Fruit fly (Drosophila melanogaster) whole organism, larva: ENCODE results near the gene CG3769.

Source experiments
- noc ChIP-seq: fragments of 200-800 bp; sonication (Bioruptor generic); optimal IDR thresholded peaks from 3 replicates; lab custom pipeline; 2019; ENCODE audit warnings: missing biosample characterization, mild to moderate bottlenecking, missing genetic modification characterization, moderate library complexity

Gene CG3769

DNA sequence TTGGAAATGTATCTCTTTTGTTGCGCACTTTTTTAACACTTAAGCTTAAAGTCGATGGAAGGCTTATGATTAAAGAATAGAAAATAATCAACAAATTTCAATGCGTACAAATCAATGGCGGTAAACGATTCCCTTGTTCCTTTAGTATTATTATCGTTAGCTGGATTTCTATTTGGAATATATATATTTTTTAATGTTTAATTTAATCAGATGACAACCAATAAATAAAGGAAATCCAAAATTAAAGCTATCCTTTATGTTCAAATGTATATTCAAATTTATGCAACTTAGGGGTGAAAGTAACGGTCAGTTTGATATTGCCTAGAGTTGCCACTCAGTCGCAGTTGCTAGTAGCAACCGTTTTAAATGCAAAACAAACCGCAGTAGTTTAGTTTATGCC lies at the start of gene CG3769:
Gene CG3769, plus strand, starts transcription at position 301 of the 400 bp plus-strand sequence.
- no peak for TF ChIP-seq noc (tag; lab: Kevin White, UChicago)

- no peak for TF ChIP-seq noc (tag; lab: Kevin White, UChicago)
These were observed 48.9 kb upstream of the CG3769 start for dm6 chr2L:9386270-9386669.

DNA sequence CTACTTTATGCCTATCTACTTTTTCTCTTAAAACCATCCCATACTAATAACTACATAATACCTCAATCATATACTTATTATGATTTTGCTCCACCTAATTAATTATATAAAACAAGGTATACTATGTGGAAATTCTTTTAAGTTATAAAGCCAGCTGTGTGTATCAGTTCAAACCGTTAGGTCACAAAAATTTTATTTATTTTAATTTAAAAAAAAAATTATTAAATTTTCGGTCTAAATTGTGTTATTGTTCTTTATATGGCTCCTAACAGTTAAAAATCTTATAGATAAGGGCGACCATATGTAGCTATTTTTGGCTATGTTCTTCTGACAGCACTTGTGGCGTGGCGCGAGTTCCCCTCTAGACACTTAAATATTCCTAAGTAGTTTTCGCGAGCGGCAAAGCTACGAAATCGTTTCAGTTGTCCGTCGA lies 47.9 kb upstream of the CG3769 start, which contains the start of gene Aldh:
Gene Aldh, plus strand, starts transcription at position 150 of the 433 bp plus-strand sequence.
- peak; percentile 79 for TF ChIP-seq noc (tag; lab: Kevin White, UChicago)

dm6 chr2L:9388013-9388605 lies 47.1 kb upstream of the CG3769 start:
- peak; percentile 76 for TF ChIP-seq noc (tag; lab: Kevin White, UChicago)

- peak; percentile 64 for TF ChIP-seq noc (tag; lab: Kevin White, UChicago)
These were observed 46.1 kb upstream of the CG3769 start for dm6 chr2L:9388924-9389765.

- TF ChIP-seq noc (tag; lab: Kevin White, UChicago): no peak
These were observed 38.8 kb upstream of the CG3769 start for dm6 chr2L:9396396-9396795.

dm6 chr2L:9397888-9398287 lies 37.3 kb upstream of the CG3769 start, which contains the start of gene CG4438:
Gene CG4438 (minus strand): TSS chr2L:9397988.
- no peak for TF ChIP-seq noc (tag; lab: Kevin White, UChicago)

DNA sequence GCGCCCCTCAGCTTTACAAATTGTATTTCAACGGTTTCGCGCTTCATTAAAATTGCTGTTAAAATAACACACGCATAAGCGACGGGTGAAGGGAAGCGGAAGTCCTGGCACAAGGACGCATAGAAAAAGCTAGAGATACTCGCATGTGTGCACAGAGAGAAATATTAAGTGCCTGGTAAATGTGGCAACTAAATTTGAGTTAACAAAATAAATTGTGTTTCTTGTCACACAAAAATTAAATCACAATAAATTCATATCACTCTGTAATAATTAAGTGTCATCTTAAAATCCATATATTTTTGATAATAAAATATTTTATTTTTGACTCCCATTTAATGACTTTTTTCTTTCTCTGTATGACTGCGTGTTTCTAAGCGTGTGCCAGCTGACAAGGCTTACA lies 35.0 kb upstream of the CG3769 start:
- TF ChIP-seq noc (tag; lab: Kevin White, UChicago): no peak

DNA sequence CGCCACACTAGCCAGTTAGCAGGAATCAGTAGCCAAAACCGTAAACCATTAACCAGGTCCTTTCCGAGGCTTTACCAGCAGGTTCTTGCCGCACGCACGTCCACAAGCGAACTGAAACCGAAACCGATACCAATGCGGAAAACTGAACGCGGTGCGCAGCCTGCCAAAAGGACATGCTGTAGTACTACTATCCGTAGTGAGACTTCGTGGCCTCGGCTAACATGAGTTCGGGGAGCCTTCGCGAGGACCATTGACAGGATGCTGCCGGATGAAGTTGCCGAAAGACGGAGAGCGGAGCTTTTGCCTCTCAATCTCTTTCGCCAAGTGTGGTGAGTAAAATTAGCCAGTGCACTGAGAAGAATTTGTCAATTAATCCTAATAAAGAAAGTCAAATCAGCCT lies 20.1 kb upstream of the CG3769 start, which contains the start of gene Shawl:
Gene Shawl, minus strand, starts transcription at position 104 of the 400 bp plus-strand sequence.
- no peak for TF ChIP-seq noc (tag; lab: Kevin White, UChicago)

DNA sequence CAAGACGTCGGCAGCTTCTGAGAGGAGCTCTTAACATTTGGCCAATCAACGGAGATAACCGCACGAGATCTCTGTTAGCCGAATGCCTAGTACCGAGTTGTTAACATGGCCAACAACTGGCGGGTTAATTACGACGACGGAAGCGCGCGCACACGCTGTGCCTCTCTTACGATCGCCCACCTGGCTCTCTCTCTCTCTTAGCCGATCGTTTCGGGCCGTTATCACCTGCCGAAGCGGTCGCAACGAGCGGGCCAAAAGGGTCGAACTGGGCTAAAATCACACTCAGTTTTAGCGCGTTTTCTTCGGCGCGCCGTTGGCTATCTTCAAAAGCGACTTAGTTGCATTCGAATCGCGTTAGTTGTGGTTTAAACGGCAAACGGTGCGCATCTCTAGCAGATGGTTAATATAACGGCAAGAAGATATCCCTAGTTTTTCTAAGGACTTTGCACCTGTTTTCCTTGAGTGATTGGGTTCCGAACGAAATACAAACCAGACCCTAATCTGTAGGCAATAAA lies 18.9 kb upstream of the CG3769 start, which contains the start of gene Mco1:
Gene Mco1, plus strand, starts transcription at position 345 of the 515 bp plus-strand sequence.
- TF ChIP-seq noc (tag; lab: Kevin White, UChicago): no peak

DNA sequence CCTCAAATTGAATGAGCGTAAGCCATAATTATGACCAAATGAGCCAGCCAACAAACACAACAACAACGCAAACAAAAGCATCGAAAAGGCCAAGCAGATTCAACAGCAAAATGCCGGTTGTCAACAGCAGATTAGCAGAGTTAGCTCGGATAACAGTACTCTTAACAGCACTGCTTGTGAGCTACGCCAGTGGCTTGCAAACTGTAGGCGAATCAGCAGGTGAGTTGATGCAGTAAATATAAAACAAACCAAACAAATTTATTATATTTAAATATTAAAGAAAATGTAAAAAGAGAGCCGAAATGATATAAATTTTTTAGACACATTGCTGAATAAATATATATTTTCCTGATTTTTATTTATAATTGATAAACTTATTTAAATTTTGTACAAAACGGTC lies 14.5 kb upstream of the CG3769 start:
- no peak for TF ChIP-seq noc (tag; lab: Kevin White, UChicago)

DNA sequence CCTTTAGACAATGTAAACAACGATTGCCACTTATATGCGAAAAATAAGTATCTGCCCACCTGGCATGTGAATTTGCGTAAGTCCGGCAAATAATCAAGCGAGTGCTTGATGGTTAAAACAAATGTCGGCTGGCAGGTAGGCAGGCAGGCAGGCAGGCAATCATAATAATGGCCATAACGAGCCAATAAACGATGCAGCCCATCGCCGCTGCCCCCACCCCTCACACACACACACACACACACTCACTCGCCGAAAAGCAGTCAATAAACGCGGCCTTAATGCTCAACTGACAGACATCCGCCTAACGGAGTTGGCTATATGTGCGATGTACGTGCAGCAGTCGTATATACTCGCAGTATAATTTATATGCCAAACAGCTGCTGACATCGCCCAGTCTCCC lies 13.9 kb upstream of the CG3769 start:
- no peak for TF ChIP-seq noc (tag; lab: Kevin White, UChicago)

DNA sequence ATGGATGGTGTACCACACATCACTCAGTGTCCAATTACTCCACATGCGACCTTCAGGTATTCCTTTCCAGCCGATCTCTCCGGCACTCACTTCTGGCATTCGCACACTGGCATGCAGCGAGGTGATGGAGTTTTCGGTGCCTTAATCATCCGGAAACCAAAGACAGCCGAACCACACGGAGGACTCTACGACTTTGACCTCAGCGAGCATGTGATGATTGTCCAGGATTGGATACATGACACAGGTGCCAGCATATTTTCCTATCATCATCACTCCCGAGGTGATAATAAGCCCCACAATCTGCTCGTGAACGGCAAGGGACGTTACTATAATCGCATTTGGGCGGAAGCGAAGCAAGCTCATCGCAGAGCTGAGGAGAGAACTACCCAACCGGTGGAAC lies 11.0 kb upstream of the CG3769 start:
- TF ChIP-seq noc (tag; lab: Kevin White, UChicago): no peak

dm6 chr2L:9426534-9426933 lies 8.7 kb upstream of the CG3769 start, which contains the start of gene Fbp2:
Gene Fbp2 (plus strand): TSS chr2L:9426784.
- TF ChIP-seq noc (tag; lab: Kevin White, UChicago): no peak

dm6 chr2L:9427570-9427969 lies 7.6 kb upstream of the CG3769 start, which contains the start of gene CG42847:
Gene CG42847 (plus strand): TSS chr2L:9427870.
- TF ChIP-seq noc (tag; lab: Kevin White, UChicago): no peak

dm6 chr2L:9430992-9431602 lies 4.1 kb upstream of the CG3769 start, which contains the start of the genes FucTB and scat:
Gene FucTB (minus strand): TSS chr2L:9431052.
Gene scat (plus strand): TSS chr2L:9431405.
- peak; percentile 80 for TF ChIP-seq noc (tag; lab: Kevin White, UChicago)
